Worm (Caenorhabditis elegans) whole organism, L4 larva: ENCODE data around the gene spig-9.

Experiments
- D1046.2 ChIP-seq: fragments of 200-800 bp; sonication (Bioruptor generic); IDR thresholded peaks from 2 replicates; pipeline ENCODE4 v1.3.6; 2022; ENCODE audit warnings: missing genetic modification characterization, missing compliant biosample characterization
- F26F4.8 ChIP-seq: fragments of 200-800 bp; sonication (Bioruptor generic); conservative IDR thresholded peaks from 2 replicates; pipeline ENCODE4 v1.3.6; 2022; ENCODE audit warnings: missing genetic modification characterization, missing compliant biosample characterization
- T20F7.1 ChIP-seq: fragments of 200-800 bp; sonication (Bioruptor generic); optimal IDR thresholded peaks from 2 replicates; lab custom pipeline; 2018; ENCODE audit warnings: mild to moderate bottlenecking, missing genetic modification characterization, missing compliant biosample characterization
- T26A8.4 ChIP-seq: fragments of 200-800 bp; sonication (Bioruptor generic); IDR thresholded peaks from 2 replicates; pipeline ENCODE4 v1.3.6; 2022; ENCODE audit warnings: missing genetic modification characterization, missing compliant biosample characterization
- Y105C5A.15 ChIP-seq: fragments of 200-800 bp; sonication (Bioruptor generic); IDR thresholded peaks from 2 replicates; pipeline ENCODE4 v1.3.6; 2022; ENCODE audit warnings: missing genetic modification characterization, missing compliant biosample characterization
- Y48G9A.11 ChIP-seq: fragments of 200-800 bp; sonication (Bioruptor generic); IDR thresholded peaks from 2 replicates; pipeline ENCODE4 v1.3.6; 2022; ENCODE audit warnings: missing genetic modification reagents, missing genetic modification characterization, missing compliant biosample characterization
- Y75B8A.6 ChIP-seq: fragments of 200-800 bp; sonication (Bioruptor generic); IDR thresholded peaks from 2 replicates; pipeline ENCODE4 v1.3.6; 2022; ENCODE audit warnings: missing genetic modification reagents, missing genetic modification characterization, missing compliant biosample characterization
- aly-2 ChIP-seq: sonication (generic microtip); optimal IDR thresholded peaks from 2 replicates; lab custom pipeline; 2018; ENCODE audit warnings: missing biosample characterization, missing genetic modification characterization
- ceh-20 ChIP-seq: fragments of 200-800 bp; sonication (Bioruptor generic); IDR thresholded peaks from 2 replicates; pipeline ENCODE4 v1.3.6; 2022; ENCODE audit warnings: missing genetic modification reagents, missing genetic modification characterization, missing compliant biosample characterization
- daf-19 ChIP-seq: fragments of 200-800 bp; sonication (Bioruptor generic); conservative IDR thresholded peaks from 2 replicates; pipeline ENCODE4 v1.3.6; 2022; ENCODE audit warnings: missing genetic modification characterization, missing compliant biosample characterization
- dmd-6 ChIP-seq: fragments of 200-800 bp; sonication (Bioruptor generic); IDR thresholded peaks from 2 replicates; pipeline ENCODE4 v1.3.6; 2022; ENCODE audit warnings: missing genetic modification reagents, missing genetic modification characterization, missing compliant biosample characterization
- gei-8 ChIP-seq: fragments of 200-800 bp; sonication (Bioruptor generic); optimal IDR thresholded peaks from 2 replicates; lab custom pipeline; 2018; ENCODE audit warnings: mild to moderate bottlenecking, missing genetic modification characterization, missing compliant biosample characterization
- hif-1 ChIP-seq, 2 experiments: sonication (generic microtip); optimal IDR thresholded peaks; 2 replicates each; lab custom pipeline; 2016 to 2017; ENCODE audit warnings: missing compliant biosample characterization in 2 of 2, missing genetic modification characterization in 2 of 2, missing genetic modification reagents in 2 of 2, missing genotype in 2 of 2, mild to moderate bottlenecking in 1 of 2
- hlh-11 ChIP-seq: fragments of 200-800 bp; sonication (Bioruptor generic); optimal IDR thresholded peaks from 2 replicates; lab custom pipeline; 2018; ENCODE audit warnings: mild to moderate bottlenecking, missing genetic modification characterization, missing compliant biosample characterization
- hlh-30 ChIP-seq: sonication (generic microtip); optimal IDR thresholded peaks from 2 replicates; lab custom pipeline; 2017; ENCODE audit warnings: antibody characterized with exemption, mild to moderate bottlenecking, missing genetic modification characterization, missing compliant biosample characterization; ENCODE audit not compliant: insufficient read depth
- hmg-1.1 ChIP-seq: fragments of 200-800 bp; sonication (Bioruptor generic); IDR thresholded peaks from 2 replicates; pipeline ENCODE4 v1.3.6; 2022; ENCODE audit warnings: missing genetic modification reagents, missing genetic modification characterization, missing compliant biosample characterization
- lim-7 ChIP-seq: fragments of 200-800 bp; sonication (Bioruptor generic); IDR thresholded peaks from 2 replicates; pipeline ENCODE4 v1.3.6; 2022; ENCODE audit warnings: missing genetic modification characterization, missing compliant biosample characterization
- lin-1 ChIP-seq: fragments of 200-800 bp; sonication (Bioruptor generic); IDR thresholded peaks from 2 replicates; pipeline ENCODE4 v1.3.6; 2022; ENCODE audit warnings: missing genetic modification reagents, missing genetic modification characterization, missing compliant biosample characterization
- lin-38 ChIP-seq: fragments of 200-800 bp; sonication (Bioruptor generic); IDR thresholded peaks from 2 replicates; pipeline ENCODE4 v1.3.6; 2022; ENCODE audit warnings: missing genetic modification reagents, missing genetic modification characterization, missing compliant biosample characterization
- madf-5 ChIP-seq, 2 experiments: fragments of 200-800 bp; sonication (Bioruptor generic); IDR thresholded peaks; 2 replicates each; pipeline ENCODE4 v1.3.6; 2022; ENCODE audit warnings: missing compliant biosample characterization in 2 of 2, missing genetic modification characterization in 2 of 2
- mep-1 ChIP-seq: fragments of 150-350 bp; sonication (generic microtip); optimal IDR thresholded peaks from 3 replicates; lab custom pipeline; 2014; ENCODE audit warnings: missing biosample characterization, missing genetic modification characterization
- mes-2 ChIP-seq: sonication (generic microtip); optimal IDR thresholded peaks from 2 replicates; lab custom pipeline; 2016; ENCODE audit warnings: missing genotype, mild to moderate bottlenecking, missing genetic modification characterization, missing compliant biosample characterization; ENCODE audit not compliant: poor library complexity, severe bottlenecking
- mxl-3 ChIP-seq: fragments of 200-800 bp; sonication (Bioruptor generic); optimal IDR thresholded peaks from 2 replicates; lab custom pipeline; 2018; ENCODE audit warnings: mild to moderate bottlenecking, missing genetic modification characterization, missing compliant biosample characterization
- nhr-102 ChIP-seq: sonication (generic microtip); optimal IDR thresholded peaks from 2 replicates; lab custom pipeline; 2016; ENCODE audit warnings: mild to moderate bottlenecking, missing genetic modification characterization, moderate library complexity, missing compliant biosample characterization
- nhr-11 ChIP-seq: fragments of 150-350 bp; optimal IDR thresholded peaks from 2 replicates; lab custom pipeline; 2014; ENCODE audit warnings: missing biosample characterization, missing genetic modification characterization
- nhr-25 ChIP-seq: sonication (generic microtip); optimal IDR thresholded peaks from 2 replicates; lab custom pipeline; 2017; ENCODE audit warnings: missing genetic modification characterization, mild to moderate bottlenecking, missing compliant biosample characterization, antibody characterized with exemption, moderate library complexity, borderline replicate concordance; ENCODE audit not compliant: insufficient read depth
- nhr-41 ChIP-seq: fragments of 200-800 bp; sonication (Bioruptor generic); IDR thresholded peaks from 2 replicates; pipeline ENCODE4 v1.3.6; 2022; ENCODE audit warnings: missing genetic modification reagents, missing genetic modification characterization, missing compliant biosample characterization
- nhr-42 ChIP-seq: fragments of 200-800 bp; sonication (Bioruptor generic); IDR thresholded peaks from 2 replicates; pipeline ENCODE4 v1.3.6; 2022; ENCODE audit warnings: missing genetic modification characterization, missing compliant biosample characterization
- nhr-48 ChIP-seq: sonication (generic microtip); optimal IDR thresholded peaks from 2 replicates; lab custom pipeline; 2016; ENCODE audit warnings: mild to moderate bottlenecking, missing genetic modification characterization, missing compliant biosample characterization
- php-3 ChIP-seq: fragments of 200-800 bp; sonication (Bioruptor generic); IDR thresholded peaks from 2 replicates; pipeline ENCODE4 v1.3.6; 2022; ENCODE audit warnings: missing genetic modification reagents, missing genetic modification characterization, missing compliant biosample characterization
- sdz-12 ChIP-seq: fragments of 200-800 bp; sonication (Bioruptor generic); optimal IDR thresholded peaks from 2 replicates; lab custom pipeline; 2018; ENCODE audit warnings: mild to moderate bottlenecking, missing genetic modification characterization, missing compliant biosample characterization
- snpc-4 ChIP-seq: fragments of 150-350 bp; optimal IDR thresholded peaks from 2 replicates; lab custom pipeline; 2014; ENCODE audit warnings: missing biosample characterization, missing genetic modification characterization
- spr-1 ChIP-seq: sonication (generic microtip); optimal IDR thresholded peaks from 2 replicates; lab custom pipeline; 2016; ENCODE audit warnings: mild to moderate bottlenecking, missing genetic modification characterization, missing compliant biosample characterization
- spr-3 ChIP-seq: fragments of 200-800 bp; sonication (Bioruptor generic); optimal IDR thresholded peaks from 2 replicates; lab custom pipeline; 2018; ENCODE audit warnings: mild to moderate bottlenecking, missing genetic modification characterization, missing compliant biosample characterization
- unc-62 ChIP-seq, 3 experiments: fragments of 150-350 bp in 1 of 3; sonication (generic microtip); optimal IDR thresholded peaks in 2 of 3; peaks in 1 of 3; 1 replicate in 1 of 3; 2 replicates in 2 of 3; lab custom pipeline; 2014 to 2017; ENCODE audit warnings: missing biosample characterization in 3 of 3, missing genetic modification characterization in 3 of 3, missing genetic modification reagents in 3 of 3, missing genotype in 1 of 3
- zip-2 ChIP-seq: fragments of 150-350 bp; optimal IDR thresholded peaks from 2 replicates; lab custom pipeline; 2014; ENCODE audit warnings: missing biosample characterization, missing genetic modification characterization
- ztf-11 ChIP-seq: fragments of 150-350 bp; optimal IDR thresholded peaks from 2 replicates; lab custom pipeline; 2014; ENCODE audit warnings: missing biosample characterization, missing genetic modification characterization

The spig-9 gene

ce11 chrV:13649730-13650349, 38.2 kb upstream of the spig-9 start, which contains the start of gene H37A05.4 (continued):
- TF ChIP-seq nhr-25: no peak
- peak; percentile 35 for TF ChIP-seq zip-2 (tag; lab: Kevin White, UChicago)
- 0 out of 2 replicates have a peak, but pooled peaks have one; percentile 42 for TF ChIP-seq D1046.2
- TF ChIP-seq spr-3: peak; percentile 6
- peak; percentile 50 for TF ChIP-seq lin-38
- no peak for TF ChIP-seq nhr-11 (tag; lab: Kevin White, UChicago)
- peak; percentile 91 for TF ChIP-seq mep-1
- peak; percentile 81 for TF ChIP-seq Y105C5A.15 (GFP tag; lab: Robert Waterston, UW)
- peak in 1 of 2 experiments; percentile 26 for TF ChIP-seq hif-1 (tag; optimal IDR thresholded peaks at IDR 0.05; lab: Kevin White, UChicago)
- peak; percentile 23 for TF ChIP-seq hlh-11 (tag; lab: Kevin White, UChicago)
- peak; percentile 16; the same call in 1 of the 2 replicates for TF ChIP-seq nhr-41 (GFP tag; lab: Robert Waterston, UW)
- no peak for TF ChIP-seq nhr-42
- TF ChIP-seq T20F7.1 (GFP tag; lab: Kevin White, UChicago): no peak
- TF ChIP-seq snpc-4: no peak
- TF ChIP-seq dmd-6 (GFP tag; lab: Robert Waterston, UW): peak; percentile 31
- no peak for TF ChIP-seq F26F4.8
- peak; percentile 88 for TF ChIP-seq nhr-102 (tag; lab: Kevin White, UChicago)
- no peak for TF ChIP-seq Y75B8A.6 (GFP tag; lab: Robert Waterston, UW)
- peak; percentile 47; the same call in 1 of the 2 replicates for TF ChIP-seq hmg-1.1
- TF ChIP-seq sdz-12 (GFP tag; lab: Kevin White, UChicago): peak; percentile 64
- peak; percentile 50; the same call in 1 of the 2 replicates for TF ChIP-seq T26A8.4 (GFP tag; lab: Robert Waterston, UW)
- TF ChIP-seq aly-2 (tag; lab: Kevin White, UChicago): no peak
- peak; percentile 50; the same call in 1 of the 2 replicates for TF ChIP-seq Y48G9A.11 (GFP tag; lab: Robert Waterston, UW)
- peak; percentile 5 for TF ChIP-seq mxl-3 (GFP tag; lab: Kevin White, UChicago)
- TF ChIP-seq mes-2: peak; percentile 38
- TF ChIP-seq madf-5 (GFP tag; IDR thresholded peaks at IDR 0.05; lab: Robert Waterston, UW): peak in 1 of 2 experiments; percentile 78; a peak in 1 of 4 replicates
- TF ChIP-seq ceh-20 (GFP tag; lab: Robert Waterston, UW): peak; percentile 60; the same call in 1 of the 2 replicates
- TF ChIP-seq gei-8 (GFP tag; lab: Kevin White, UChicago): peak; percentile 84
- TF ChIP-seq hlh-30 (tag; lab: Kevin White, UChicago): no peak
- TF ChIP-seq lin-1 (GFP tag; lab: Robert Waterston, UW): 0 out of 2 replicates have a peak, but pooled peaks have one; percentile 22
- TF ChIP-seq php-3: peak; percentile 44; the same call in 1 of the 2 replicates
- peak; percentile 8 for TF ChIP-seq spr-1 (tag; lab: Kevin White, UChicago)

ce11 chrV:13647617-13648016, 35.9 kb upstream of the spig-9 start:
- TF ChIP-seq Y48G9A.11 (GFP tag; lab: Robert Waterston, UW): no peak
- no peak for TF ChIP-seq daf-19 (GFP tag; lab: Robert Waterston, UW)
- TF ChIP-seq ztf-11 (tag; lab: Kevin White, UChicago): no peak
- 0 out of 2 replicates have a peak, but pooled peaks have one; percentile 24 for TF ChIP-seq lim-7 (GFP tag; lab: Robert Waterston, UW)
- no peak for TF ChIP-seq unc-62 (GFP tag; optimal IDR thresholded peaks at IDR 0.05 in 1 of 2; lab: Kevin White, UChicago)
- no peak for TF ChIP-seq unc-62 (tag; optimal IDR thresholded peaks at IDR 0.05; lab: Kevin White, UChicago)
- TF ChIP-seq nhr-48 (tag; lab: Kevin White, UChicago): no peak
